Worm (Caenorhabditis elegans) whole organism, L4/young adult: Measurements from ENCODE around the gene M02B1.4.

Experiments
- W03F9.2 ChIP-seq: fragments of 150-350 bp; optimal IDR thresholded peaks from 2 replicates; lab custom pipeline; 2014; ENCODE audit warnings: missing biosample characterization, missing genetic modification characterization
- dao-5 ChIP-seq: sonication (generic microtip); optimal IDR thresholded peaks from 2 replicates; lab custom pipeline; 2016; ENCODE audit warnings: missing genotype, missing genetic modification characterization, moderate library complexity, missing compliant biosample characterization
- him-1 ChIP-seq: sonication (generic microtip); optimal IDR thresholded peaks from 2 replicates; lab custom pipeline; 2016; ENCODE audit warnings: missing genotype, missing genetic modification reagents, missing genetic modification characterization, missing compliant biosample characterization

The M02B1.4 gene

ce11 chrIV:12825304-12825703 is at the start of gene M02B1.4:
TSS of gene M02B1.4 (minus strand) at chrIV:12825312.
- TF ChIP-seq W03F9.2 (no peak), dao-5 (tag; lab: Kevin White, UChicago) (no peak), him-1 (tag; lab: Kevin White, UChicago) (no peak)

ce11 chrIV:12871445-12871947 is 46.4 kb upstream of the M02B1.4 start, which contains the start of gene clec-187:
TSS of gene clec-187 (minus strand) at chrIV:12871495.
- TF ChIP-seq dao-5 (tag; lab: Kevin White, UChicago) (no peak), him-1 (tag; lab: Kevin White, UChicago) (no peak), W03F9.2 (no peak)

ce11 chrIV:12870315-12870714 is 45.2 kb upstream of the M02B1.4 start:
- TF ChIP-seq W03F9.2 = no peak
- TF ChIP-seq him-1 (tag; lab: Kevin White, UChicago) = no peak
- no peak for TF ChIP-seq dao-5 (tag; lab: Kevin White, UChicago)

- no peak for TF ChIP-seq dao-5 (tag; lab: Kevin White, UChicago)
- no peak for TF ChIP-seq W03F9.2
- no peak for TF ChIP-seq him-1 (tag; lab: Kevin White, UChicago)
Observed at ce11 chrIV:12869812-12870211, 44.7 kb upstream of the M02B1.4 start.

- no peak for TF ChIP-seq W03F9.2
- no peak for TF ChIP-seq dao-5 (tag; lab: Kevin White, UChicago)
- TF ChIP-seq him-1 (tag; lab: Kevin White, UChicago) = no peak
Observed at ce11 chrIV:12869383-12869782, 44.3 kb upstream of the M02B1.4 start.

- TF ChIP-seq dao-5 (tag; lab: Kevin White, UChicago) = no peak
- TF ChIP-seq W03F9.2 = no peak
- no peak for TF ChIP-seq him-1 (tag; lab: Kevin White, UChicago)
Observed at ce11 chrIV:12865884-12866283, 40.8 kb upstream of the M02B1.4 start, which contains the start of gene clec-186. TSS of gene clec-186 (plus strand) at chrIV:12866109.

- TF ChIP-seq dao-5 (tag; lab: Kevin White, UChicago) = no peak
- no peak for TF ChIP-seq W03F9.2
- no peak for TF ChIP-seq him-1 (tag; lab: Kevin White, UChicago)
Observed at ce11 chrIV:12859797-12860196, 34.7 kb upstream of the M02B1.4 start, which contains the start of gene gcy-18. TSS of gene gcy-18 (plus strand) at chrIV:12860097.

ce11 chrIV:12855248-12855647 is 30.1 kb upstream of the M02B1.4 start, which contains the start of gene nstp-5:
TSS of gene nstp-5 (plus strand) at chrIV:12855548.
- TF ChIP-seq him-1 (tag; lab: Kevin White, UChicago) (no peak), W03F9.2 (no peak), dao-5 (tag; lab: Kevin White, UChicago) (no peak)

ce11 chrIV:12854372-12855114 is 29.4 kb upstream of the M02B1.4 start:
- TF ChIP-seq him-1 (tag; lab: Kevin White, UChicago) (no peak), dao-5 (tag; lab: Kevin White, UChicago) (no peak), W03F9.2 (no peak)

ce11 chrIV:12849030-12849560 is 24.0 kb upstream of the M02B1.4 start, which contains the start of gene srf-3:
TSS of gene srf-3 (plus strand) at chrIV:12849510.
- no peak for TF ChIP-seq W03F9.2
- no peak for TF ChIP-seq dao-5 (tag; lab: Kevin White, UChicago)
- no peak for TF ChIP-seq him-1 (tag; lab: Kevin White, UChicago)

- no peak for TF ChIP-seq dao-5 (tag; lab: Kevin White, UChicago)
- no peak for TF ChIP-seq him-1 (tag; lab: Kevin White, UChicago)
- no peak for TF ChIP-seq W03F9.2
Observed at ce11 chrIV:12845596-12845995, 20.5 kb upstream of the M02B1.4 start, which contains the start of gene txt-19. TSS of gene txt-19 (plus strand) at chrIV:12845899.

- TF ChIP-seq him-1 (tag; lab: Kevin White, UChicago) = no peak
- no peak for TF ChIP-seq W03F9.2
- no peak for TF ChIP-seq dao-5 (tag; lab: Kevin White, UChicago)
Observed at ce11 chrIV:12842895-12843294, 17.8 kb upstream of the M02B1.4 start.

- TF ChIP-seq him-1 (tag; lab: Kevin White, UChicago) = no peak
- TF ChIP-seq dao-5 (tag; lab: Kevin White, UChicago) = no peak
- no peak for TF ChIP-seq W03F9.2
Observed at ce11 chrIV:12842121-12842520, 17.0 kb upstream of the M02B1.4 start.

- TF ChIP-seq W03F9.2 (no peak), dao-5 (tag; lab: Kevin White, UChicago) (no peak), him-1 (tag; lab: Kevin White, UChicago) (no peak)
Observed at ce11 chrIV:12840873-12841272, 15.8 kb upstream of the M02B1.4 start.
